Fruit fly (Drosophila melanogaster): ENCODE measurements around the gene nur.

dm6 chr2L:13779162-13779561, 43.2 kb downstream of the nur start:
- TF ChIP-seq Gsc (GFP tag; IDR thresholded peaks at IDR 0.05) (no peak), CG4328 (GFP tag; optimal IDR thresholded peaks at IDR 0.05) (no peak)
